Fruit fly (Drosophila melanogaster): Measurements from ENCODE around the gene Lrp4.
A peak's percentile ranks its signal among the peaks of the same experiment; 100 is the strongest.

Lrp4 gene

DNA sequence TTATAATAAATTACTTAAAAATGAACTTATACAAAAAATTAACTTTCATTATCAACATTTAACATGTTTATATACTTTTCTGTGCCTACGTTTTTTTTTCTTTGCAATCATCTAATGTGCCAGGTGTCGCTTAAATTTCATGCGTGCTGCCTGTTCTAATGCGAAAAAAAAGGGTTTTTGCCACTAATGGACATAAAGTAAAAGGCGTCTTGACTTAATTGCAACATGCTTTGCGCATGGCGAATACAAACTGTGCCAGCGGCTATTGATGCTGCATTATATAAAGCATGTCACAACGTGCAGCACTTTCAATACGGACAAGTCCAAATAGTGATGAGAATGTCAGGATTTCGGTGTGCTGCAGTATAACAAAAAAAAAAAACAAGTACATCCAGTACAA lies 11.0 kb downstream of the Lrp4 start, which contains the start of gene CG8916:
Gene CG8916 (plus strand): TSS at position 301 of the 400 bp plus-strand sequence.
- TF ChIP-seq Dif (GFP tag; optimal IDR thresholded peaks at IDR 0.05; ENCODE audit: partially characterized antibody) (no peak), N (GFP tag; optimal IDR thresholded peaks at IDR 0.05) (no peak), dl (GFP tag; optimal IDR thresholded peaks at IDR 0.05; ENCODE audit: insufficient read depth in 1 of 2, partially characterized antibody in 2 of 2) (no peak), Jra (GFP tag; optimal IDR thresholded peaks at IDR 0.05) (no peak), jim (GFP tag; optimal IDR thresholded peaks at IDR 0.05) (no peak), Abd-B (GFP tag; optimal IDR thresholded peaks at IDR 0.05) (no peak), GATAd (GFP tag; optimal IDR thresholded peaks at IDR 0.05) (no peak), sv (GFP tag; optimal IDR thresholded peaks at IDR 0.05) (no peak), Sp1 (GFP tag; optimal IDR thresholded peaks at IDR 0.05) (no peak)

DNA sequence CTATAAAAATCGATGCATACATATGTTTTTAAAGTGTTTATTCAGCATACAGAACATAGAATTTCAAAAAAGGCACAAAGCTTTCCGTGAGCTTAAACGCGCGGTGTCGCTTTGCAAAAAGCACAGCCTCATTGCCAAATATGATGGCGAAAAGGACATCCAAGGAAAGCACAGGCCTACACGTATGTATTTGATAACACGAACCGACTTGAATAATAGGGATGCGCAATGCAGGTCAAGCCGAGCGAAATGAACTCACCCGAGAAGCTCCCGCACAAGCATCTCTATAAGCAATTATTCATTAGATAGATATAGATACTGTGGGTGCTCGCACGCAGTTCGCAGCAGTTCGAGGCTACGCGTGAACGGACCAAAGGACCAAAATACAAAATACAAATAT lies 14.1 kb downstream of the Lrp4 start, which contains the start of gene Lcch3:
Gene Lcch3 (plus strand): TSS at position 301 of the 400 bp plus-strand sequence.
- TF ChIP-seq jim (GFP tag; optimal IDR thresholded peaks at IDR 0.05) (no peak), Abd-B (GFP tag; optimal IDR thresholded peaks at IDR 0.05) (no peak), fru (GFP tag; optimal IDR thresholded peaks at IDR 0.05) (no peak), psq (GFP tag; optimal IDR thresholded peaks at IDR 0.05) (no peak), OdsH (GFP tag; optimal IDR thresholded peaks at IDR 0.05) (no peak), ey (GFP tag; optimal IDR thresholded peaks at IDR 0.05) (no peak), dsf (GFP tag; optimal IDR thresholded peaks at IDR 0.05; ENCODE audit: borderline replicate concordance) (no peak), GATAd (GFP tag; optimal IDR thresholded peaks at IDR 0.05) (no peak), h (GFP tag; optimal IDR thresholded peaks at IDR 0.05) (no peak), dl (GFP tag; optimal IDR thresholded peaks at IDR 0.05; ENCODE audit: insufficient read depth in 1 of 2, partially characterized antibody in 2 of 2) (no peak), lola (GFP tag; optimal IDR thresholded peaks at IDR 0.05) (no peak), CG9705 (GFP tag; optimal IDR thresholded peaks at IDR 0.05) (no peak), Dfd (GFP tag; optimal IDR thresholded peaks at IDR 0.05) (no peak), dmrt93B (GFP tag; optimal IDR thresholded peaks at IDR 0.05) (no peak), Hr83 (GFP tag; optimal IDR thresholded peaks at IDR 0.05; ENCODE audit: poor library complexity, severe bottlenecking) (no peak), CrebA (GFP tag; optimal IDR thresholded peaks at IDR 0.05; ENCODE audit: borderline replicate concordance) (no peak), foxo (GFP tag; optimal IDR thresholded peaks at IDR 0.05) (no peak), Dif (GFP tag; optimal IDR thresholded peaks at IDR 0.05; ENCODE audit: partially characterized antibody) (no peak)

DNA sequence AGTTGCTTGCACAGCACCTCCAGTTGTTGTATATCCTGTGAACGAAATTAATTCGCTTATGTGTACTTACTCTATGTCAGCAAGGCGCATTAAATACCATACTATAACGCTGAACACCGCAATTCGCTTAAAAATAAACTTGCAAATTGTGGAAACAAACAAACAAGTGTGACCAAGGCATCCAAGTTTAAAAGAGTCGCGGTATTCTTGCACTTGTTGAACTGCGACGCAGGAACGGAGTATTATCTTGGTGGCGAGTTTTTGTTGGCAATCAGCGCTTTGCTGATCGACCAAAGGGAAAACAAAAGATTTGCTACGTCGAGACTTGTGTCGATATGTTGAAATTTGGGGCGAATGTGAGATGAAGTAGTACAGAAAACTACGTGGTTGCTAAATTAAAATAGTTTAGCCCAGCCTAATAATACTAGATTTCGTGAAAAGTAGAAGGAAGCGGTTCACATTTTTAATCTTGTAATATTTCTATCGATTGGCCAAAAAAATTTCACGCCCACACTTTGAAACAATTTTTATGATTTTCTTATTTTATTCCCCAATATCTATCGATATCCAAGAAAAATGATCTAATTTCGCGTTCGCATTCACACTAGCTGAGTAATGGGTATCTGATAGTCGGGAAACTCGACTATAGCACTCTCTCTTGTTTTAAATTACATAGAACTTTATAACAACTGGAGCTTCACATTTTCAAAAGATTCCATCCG lies 23.0 kb downstream of the Lrp4 start, which contains the start of gene Ranbp16:
Gene Ranbp16 (minus strand): TSS at position 364 of the 722 bp plus-strand sequence.
- peak; percentile 79 for TF ChIP-seq Hr78 (GFP tag; optimal IDR thresholded peaks at IDR 0.05)
- TF ChIP-seq ey (GFP tag; optimal IDR thresholded peaks at IDR 0.05), result no peak
- TF ChIP-seq N (GFP tag; optimal IDR thresholded peaks at IDR 0.05), result peak; percentile 90
- TF ChIP-seq woc (GFP tag; optimal IDR thresholded peaks at IDR 0.05), result peak; percentile 36

DNA sequence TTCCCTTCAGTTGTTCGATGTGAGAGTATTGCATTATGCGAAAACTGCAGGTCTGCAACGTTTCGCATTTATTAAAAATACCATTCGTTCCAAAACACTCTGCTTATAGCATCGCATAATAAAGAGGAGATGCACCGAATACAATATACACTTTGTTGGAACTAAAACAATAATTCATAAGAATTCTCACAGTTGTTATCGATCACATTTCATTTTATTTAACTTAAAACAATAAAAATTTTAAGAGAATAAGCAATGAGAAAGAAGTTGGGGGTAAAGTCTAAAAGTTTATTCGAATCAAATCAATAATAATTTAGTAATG lies 23.5 kb downstream of the Lrp4 start:
- TF ChIP-seq Dif (GFP tag; optimal IDR thresholded peaks at IDR 0.05; ENCODE audit: partially characterized antibody), result no peak
- TF ChIP-seq woc (GFP tag; optimal IDR thresholded peaks at IDR 0.05), result peak; percentile 6

DNA sequence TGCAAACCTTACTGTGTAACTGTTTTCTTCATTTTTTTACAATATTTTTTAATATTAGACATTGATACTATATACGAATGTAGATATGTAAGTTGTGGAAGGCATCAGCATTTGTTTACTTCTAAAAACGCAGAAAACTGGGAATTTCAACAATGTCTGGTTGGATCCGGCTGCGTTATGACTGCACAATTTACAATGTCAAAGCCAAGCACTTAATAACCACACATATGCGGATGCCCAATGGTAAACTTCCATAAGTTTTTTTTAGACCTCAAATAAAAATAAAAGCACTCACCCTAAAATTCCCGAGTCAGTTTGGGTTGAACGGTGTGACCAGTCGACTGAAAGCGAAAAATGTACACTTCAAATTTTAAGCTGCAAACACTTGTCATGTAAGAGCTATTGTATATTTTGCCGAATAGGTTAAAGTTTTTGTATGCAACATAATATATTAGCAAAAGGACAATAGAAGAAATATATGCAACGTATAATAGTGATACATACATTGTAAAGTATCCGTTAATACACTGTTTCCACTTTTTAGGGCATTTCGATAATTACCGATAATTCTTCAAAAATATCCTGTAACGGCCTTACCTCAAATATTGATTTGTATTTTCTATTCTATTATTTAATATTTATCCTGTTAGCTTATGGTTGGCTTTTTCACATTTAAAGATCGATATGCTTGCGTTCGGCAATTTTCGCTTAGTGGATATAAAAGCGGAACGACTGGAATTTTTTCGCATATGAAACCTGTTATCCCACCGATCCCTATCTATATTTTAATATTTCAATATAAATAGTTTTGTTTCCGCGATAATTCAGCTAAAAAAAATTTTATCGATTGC lies 29.7 kb downstream of the Lrp4 start, which contains the start of gene Stim:
Gene Stim (minus strand): TSS at position 347 of the 851 bp plus-strand sequence.
- no peak for TF ChIP-seq HLH106 (tag; optimal IDR thresholded peaks at IDR 0.05)
- TF ChIP-seq Rel (GFP tag; optimal IDR thresholded peaks at IDR 0.05), result no peak
- TF ChIP-seq Rel (tag; optimal IDR thresholded peaks at IDR 0.05), result peak; percentile 86
- TF ChIP-seq N (GFP tag; optimal IDR thresholded peaks at IDR 0.05), result peak; percentile 67

DNA sequence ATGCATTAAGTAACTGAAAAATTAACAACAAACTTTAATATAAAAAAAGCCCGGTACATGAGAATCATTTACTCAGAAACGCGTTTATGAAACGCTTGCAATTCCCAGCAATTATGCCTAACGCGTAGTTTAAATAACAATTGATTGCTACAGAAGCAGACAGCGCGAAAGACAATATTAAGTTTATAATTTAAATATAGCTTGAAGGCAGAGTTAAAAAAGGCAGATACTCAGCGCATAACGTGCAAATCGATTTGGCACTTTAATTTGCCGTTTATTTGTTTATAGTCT lies 30.2 kb downstream of the Lrp4 start, which contains the start of gene CG8924:
Gene CG8924 (plus strand): TSS at position 122 of the 291 bp plus-strand sequence.
- TF ChIP-seq br (GFP tag; optimal IDR thresholded peaks at IDR 0.05) (no peak), CrebA (GFP tag; optimal IDR thresholded peaks at IDR 0.05; ENCODE audit: borderline replicate concordance) (no peak), rgr (GFP tag; optimal IDR thresholded peaks at IDR 0.05) (no peak), OdsH (GFP tag; optimal IDR thresholded peaks at IDR 0.05) (no peak), lola (GFP tag; optimal IDR thresholded peaks at IDR 0.05) (no peak), Rel (GFP tag; optimal IDR thresholded peaks at IDR 0.05) (no peak), Rel (tag; optimal IDR thresholded peaks at IDR 0.05) (no peak), dmrt93B (GFP tag; optimal IDR thresholded peaks at IDR 0.05) (no peak), Abd-B (GFP tag; optimal IDR thresholded peaks at IDR 0.05) (no peak), Sp1 (GFP tag; optimal IDR thresholded peaks at IDR 0.05) (no peak), Hr83 (GFP tag; optimal IDR thresholded peaks at IDR 0.05; ENCODE audit: poor library complexity, severe bottlenecking) (no peak), N (GFP tag; optimal IDR thresholded peaks at IDR 0.05) (no peak), tai (GFP tag; optimal IDR thresholded peaks at IDR 0.05) (no peak)

All from whole organism, wandering third instar larva.